Worm (Caenorhabditis elegans): ENCODE data around the gene clec-208.
"Not testable (repeated sequence)": the region's sequence is repeated elsewhere in the genome, so short reads cannot be mapped to it uniquely, and the experiment has no call there.

clec-208 gene

DNA sequence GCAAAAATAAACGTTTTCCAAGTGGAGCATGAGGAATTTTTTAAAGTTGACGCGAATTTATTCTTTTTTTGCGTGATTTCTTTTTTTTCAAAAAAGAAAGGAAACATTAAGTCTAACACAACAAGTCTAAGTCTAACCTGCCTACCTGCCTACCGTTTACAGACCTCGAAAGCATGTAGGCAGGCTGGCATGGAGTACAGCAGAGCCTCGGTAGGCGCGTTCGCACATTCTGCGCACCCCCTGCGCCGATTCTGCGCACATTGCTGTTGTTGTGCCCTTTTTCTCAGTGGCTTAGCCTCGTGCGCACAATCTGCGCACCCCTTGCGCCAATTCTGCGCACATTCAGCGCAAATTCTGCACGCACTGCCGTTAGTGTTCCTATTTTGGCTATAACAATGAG, 13.9 kb upstream of the clec-208 start:
- TF ChIP-seq ets-7 (tag; optimal IDR thresholded peaks at IDR 0.05) = no peak
- no peak for TF ChIP-seq tra-4 (tag; optimal IDR thresholded peaks at IDR 0.05)
- no peak for TF ChIP-seq aly-1 (tag; optimal IDR thresholded peaks at IDR 0.05)
- TF ChIP-seq tbx-37 (GFP tag; conservative IDR thresholded peaks at IDR 0.05) = no peak
- TF ChIP-seq hnd-1 (tag; optimal IDR thresholded peaks at IDR 0.05) = no peak
- TF ChIP-seq hmg-4 (GFP tag; optimal IDR thresholded peaks at IDR 0.05) = no peak
- no peak for TF ChIP-seq tbx-11 (GFP tag; IDR thresholded peaks at IDR 0.05)
- no peak for TF ChIP-seq flt-1 (GFP tag; IDR thresholded peaks at IDR 0.05)
- no peak for TF ChIP-seq ceh-13 (GFP tag; optimal IDR thresholded peaks at IDR 0.05)
- no peak for TF ChIP-seq hmbx-1 (tag; optimal IDR thresholded peaks at IDR 0.05)
- no peak for TF ChIP-seq pes-1 (GFP tag; IDR thresholded peaks at IDR 0.05)
- no peak for TF ChIP-seq ceh-36 (tag; optimal IDR thresholded peaks at IDR 0.05)
- TF ChIP-seq ama-1 (optimal IDR thresholded peaks at IDR 0.05) = no peak
- no peak for TF ChIP-seq F13C5.2 (tag; optimal IDR thresholded peaks at IDR 0.05)
- no peak for TF ChIP-seq B0310.2 (tag; optimal IDR thresholded peaks at IDR 0.05)
- TF ChIP-seq sea-1 (GFP tag; conservative IDR thresholded peaks at IDR 0.05) = no peak
- no peak for TF ChIP-seq scrt-1 (GFP tag; IDR thresholded peaks at IDR 0.05)

DNA sequence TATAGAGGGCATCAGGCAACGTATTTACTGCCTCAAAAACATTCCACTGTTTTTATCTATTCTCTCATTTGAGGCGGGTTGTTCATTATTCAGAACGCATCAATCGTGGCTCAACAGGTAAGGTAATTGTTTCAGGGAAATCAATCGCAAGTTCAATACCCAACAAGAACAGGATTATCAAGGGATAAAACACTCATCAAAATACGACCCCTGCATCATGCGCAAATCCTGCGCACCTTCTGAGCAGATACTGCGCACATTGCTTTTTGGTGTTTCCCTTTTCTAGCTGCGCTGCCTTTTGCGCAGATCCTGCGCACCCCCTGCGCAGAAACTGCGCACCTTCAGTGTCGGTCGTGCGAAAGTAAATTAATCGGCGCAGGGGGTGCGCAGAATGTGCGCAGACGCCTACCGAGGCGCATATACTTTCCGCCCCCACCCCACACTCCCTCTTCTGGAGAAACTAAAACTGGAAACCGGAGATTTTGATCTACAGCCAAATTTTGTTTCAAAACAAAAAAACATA, 11.9 kb upstream of the clec-208 start, which contains the start of gene F36F12.3:
Gene F36F12.3, plus strand, starts transcription at position 51 of the 523 bp plus-strand sequence.
- 0 out of 2 replicates have a peak, but pooled peaks have one; percentile 11 for TF ChIP-seq scrt-1 (GFP tag; IDR thresholded peaks at IDR 0.05)

DNA sequence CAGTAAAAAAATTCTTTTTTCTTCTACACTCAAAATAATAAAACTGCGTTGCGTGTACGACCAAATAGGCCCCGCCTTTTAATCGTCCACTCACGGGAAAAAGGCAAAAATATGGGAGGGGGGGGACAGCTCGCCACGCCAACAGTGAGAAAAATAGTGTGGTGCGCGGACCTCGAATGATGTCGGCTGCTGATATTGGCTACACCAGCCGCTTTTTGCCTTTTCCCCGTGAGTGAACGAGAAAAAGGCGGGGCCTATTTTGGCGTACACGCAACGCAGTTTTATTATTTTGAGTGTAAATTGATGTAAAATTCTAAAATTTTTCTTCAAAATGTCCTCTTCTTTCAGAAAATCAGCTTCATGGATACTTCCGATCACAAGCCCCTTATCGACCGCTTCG, 7.4 kb upstream of the clec-208 start, which contains the start of gene ztf-28:
Gene ztf-28, plus strand, starts transcription at position 349 of the 400 bp plus-strand sequence.
- not testable (repeated sequence) for TF ChIP-seq tra-4, F13C5.2, hmbx-1 (tag; optimal IDR thresholded peaks at IDR 0.05)

DNA sequence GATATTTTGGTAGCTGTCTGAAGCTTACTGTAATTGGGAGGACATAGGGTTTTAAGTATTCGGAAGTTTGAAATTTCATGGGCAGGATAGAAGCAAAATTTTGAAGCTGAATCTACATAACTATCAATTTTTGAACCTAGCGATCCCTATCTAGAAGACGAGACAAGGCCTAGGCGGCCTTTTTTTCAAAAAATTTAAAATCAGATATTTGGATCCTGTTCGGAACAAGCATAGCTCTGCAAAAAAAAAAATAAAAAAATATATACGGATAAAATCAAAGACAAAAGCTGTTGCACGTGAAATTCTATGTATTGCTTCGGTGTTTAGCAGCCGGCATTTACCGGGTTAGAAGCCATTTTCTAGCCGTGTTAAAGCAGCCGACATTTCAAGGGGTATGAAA, 2.5 kb upstream of the clec-208 start, which contains the start of gene F36F12.2:
Gene F36F12.2, minus strand, starts transcription at position 101 of the 400 bp plus-strand sequence.
- TF ChIP-seq ceh-36 (tag; optimal IDR thresholded peaks at IDR 0.05) (no peak), B0310.2 (tag; optimal IDR thresholded peaks at IDR 0.05) (no peak), hmg-4 (GFP tag; optimal IDR thresholded peaks at IDR 0.05) (no peak), hnd-1 (tag; optimal IDR thresholded peaks at IDR 0.05) (no peak), aly-1 (tag; optimal IDR thresholded peaks at IDR 0.05) (no peak), ets-7 (tag; optimal IDR thresholded peaks at IDR 0.05) (no peak), ceh-13 (GFP tag; optimal IDR thresholded peaks at IDR 0.05) (no peak), tbx-37 (GFP tag; conservative IDR thresholded peaks at IDR 0.05) (no peak), F13C5.2 (tag; optimal IDR thresholded peaks at IDR 0.05) (no peak), scrt-1 (GFP tag; IDR thresholded peaks at IDR 0.05) (no peak), hmbx-1 (tag; optimal IDR thresholded peaks at IDR 0.05) (no peak), flt-1 (GFP tag; IDR thresholded peaks at IDR 0.05) (no peak), sea-1 (GFP tag; conservative IDR thresholded peaks at IDR 0.05) (no peak), pes-1 (GFP tag; IDR thresholded peaks at IDR 0.05) (no peak)

DNA sequence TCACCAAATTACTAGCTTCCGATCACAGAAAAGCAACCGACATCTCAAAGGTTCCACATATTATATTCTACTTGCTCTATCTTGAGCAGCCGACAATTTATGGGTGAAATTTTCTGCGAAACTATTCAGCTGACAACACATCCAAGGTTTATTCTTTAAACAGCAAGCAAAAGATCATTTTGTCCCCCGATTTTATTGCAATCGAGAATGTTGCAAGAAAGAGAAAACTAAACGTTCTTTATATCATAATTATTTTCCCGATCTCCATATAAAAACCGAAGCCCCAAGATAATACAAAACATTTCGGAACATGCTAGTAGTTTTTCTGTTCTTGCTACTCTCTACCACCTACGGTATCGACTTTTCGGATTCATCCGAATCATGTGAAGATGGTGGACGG, 2.0 kb upstream of the clec-208 start, which contains the start of gene clec-207:
Gene clec-207, plus strand, starts transcription at position 301 of the 400 bp plus-strand sequence.
- TF ChIP-seq hnd-1 (tag; optimal IDR thresholded peaks at IDR 0.05) = no peak
- no peak for TF ChIP-seq sea-1 (GFP tag; conservative IDR thresholded peaks at IDR 0.05)
- no peak for TF ChIP-seq tbx-11 (GFP tag; IDR thresholded peaks at IDR 0.05)
- TF ChIP-seq ceh-13 (GFP tag; optimal IDR thresholded peaks at IDR 0.05) = no peak
- no peak for TF ChIP-seq B0310.2 (tag; optimal IDR thresholded peaks at IDR 0.05)
- TF ChIP-seq flt-1 (GFP tag; IDR thresholded peaks at IDR 0.05) = no peak
- TF ChIP-seq tra-4 (tag; optimal IDR thresholded peaks at IDR 0.05) = no peak

DNA sequence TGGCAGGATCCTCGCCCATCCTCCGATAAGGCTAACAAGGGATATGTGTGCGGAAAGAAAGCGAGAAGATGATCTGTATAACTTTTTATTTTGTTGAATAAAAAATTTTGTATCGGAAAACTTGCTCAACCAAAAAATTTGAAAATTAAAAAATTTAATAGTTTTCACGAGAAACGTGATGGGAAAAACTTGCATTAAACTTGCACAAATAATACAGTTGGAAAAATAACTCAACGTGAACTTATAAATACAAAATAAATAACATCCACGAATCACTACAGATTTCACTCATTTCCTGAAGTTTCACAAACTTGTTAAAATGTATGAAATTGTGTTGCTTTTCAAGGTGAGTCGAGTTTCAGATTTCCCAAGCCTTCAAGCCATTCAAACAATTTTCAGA, 1.3 kb downstream of the clec-208 start, which contains the start of gene F36F12.7:
Gene F36F12.7, plus strand, starts transcription at position 301 of the 400 bp plus-strand sequence.
- TF ChIP-seq pes-1 (GFP tag; IDR thresholded peaks at IDR 0.05) = no peak
- TF ChIP-seq hnd-1 (tag; optimal IDR thresholded peaks at IDR 0.05) = no peak
- no peak for TF ChIP-seq tbx-11 (GFP tag; IDR thresholded peaks at IDR 0.05)
- no peak for TF ChIP-seq ceh-13 (GFP tag; optimal IDR thresholded peaks at IDR 0.05)
- TF ChIP-seq sea-1 (GFP tag; conservative IDR thresholded peaks at IDR 0.05) = no peak
- TF ChIP-seq tbx-37 (GFP tag; conservative IDR thresholded peaks at IDR 0.05) = no peak
- TF ChIP-seq ceh-36 (tag; optimal IDR thresholded peaks at IDR 0.05) = no peak
- no peak for TF ChIP-seq scrt-1 (GFP tag; IDR thresholded peaks at IDR 0.05)
- no peak for TF ChIP-seq tra-4 (tag; optimal IDR thresholded peaks at IDR 0.05)
- no peak for TF ChIP-seq aly-1 (tag; optimal IDR thresholded peaks at IDR 0.05)
- no peak for TF ChIP-seq hmbx-1 (tag; optimal IDR thresholded peaks at IDR 0.05)
- no peak for TF ChIP-seq hmg-4 (GFP tag; optimal IDR thresholded peaks at IDR 0.05)
- TF ChIP-seq F13C5.2 (tag; optimal IDR thresholded peaks at IDR 0.05) = no peak
- no peak for TF ChIP-seq ets-7 (tag; optimal IDR thresholded peaks at IDR 0.05)
- no peak for TF ChIP-seq B0310.2 (tag; optimal IDR thresholded peaks at IDR 0.05)
- TF ChIP-seq flt-1 (GFP tag; IDR thresholded peaks at IDR 0.05) = no peak
- TF ChIP-seq ama-1 (optimal IDR thresholded peaks at IDR 0.05) = no peak

DNA sequence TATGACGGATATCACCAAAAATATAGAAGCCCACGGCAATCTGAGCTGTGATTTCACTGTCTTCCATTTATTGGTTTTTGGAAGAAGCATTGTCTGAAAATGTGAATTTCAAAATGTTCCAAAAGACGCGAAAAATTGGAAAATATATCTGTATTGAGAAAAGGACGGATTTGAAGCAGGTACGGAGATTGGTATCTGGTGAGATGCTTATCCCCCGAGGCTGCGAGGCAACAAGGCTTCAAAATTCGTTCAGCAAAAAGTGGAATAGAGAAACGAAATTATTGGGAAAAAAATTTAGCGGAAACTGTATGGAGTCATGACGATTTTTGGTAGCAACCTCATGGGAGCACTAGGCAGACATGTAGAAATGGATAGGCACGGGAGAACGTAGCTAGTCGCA, 5.4 kb downstream of the clec-208 start, which contains the start of gene F36F12.1:
Gene F36F12.1, minus strand, starts transcription at position 101 of the 400 bp plus-strand sequence.
- no peak for TF ChIP-seq hnd-1 (tag; optimal IDR thresholded peaks at IDR 0.05)

DNA sequence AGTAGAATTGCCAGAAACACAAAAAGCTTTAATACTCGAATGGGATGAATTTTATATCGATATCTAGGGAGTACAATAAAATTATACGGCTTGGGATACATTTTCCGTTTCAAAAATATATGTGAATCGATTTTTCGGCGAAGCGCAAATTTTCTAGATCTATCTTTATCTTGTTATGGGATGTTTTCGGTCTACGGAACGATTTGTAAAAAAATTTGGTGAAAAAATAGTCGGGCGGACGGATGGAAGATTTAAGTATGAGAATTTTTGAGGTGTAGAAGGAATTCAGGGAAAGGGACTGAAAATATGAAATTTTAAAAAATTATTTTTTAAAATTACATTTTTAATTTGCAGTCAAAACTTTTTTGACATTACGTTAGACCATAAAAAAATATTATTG, 8.2 kb downstream of the clec-208 start, which contains the start of gene F22F7.4:
Gene F22F7.4, minus strand, starts transcription at position 101 of the 400 bp plus-strand sequence.
- TF ChIP-seq tra-4 (tag; optimal IDR thresholded peaks at IDR 0.05) = no peak
- TF ChIP-seq ets-7 (tag; optimal IDR thresholded peaks at IDR 0.05) = no peak
- no peak for TF ChIP-seq scrt-1 (GFP tag; IDR thresholded peaks at IDR 0.05)
- TF ChIP-seq flt-1 (GFP tag; IDR thresholded peaks at IDR 0.05) = no peak
- no peak for TF ChIP-seq hmbx-1 (tag; optimal IDR thresholded peaks at IDR 0.05)
- no peak for TF ChIP-seq aly-1 (tag; optimal IDR thresholded peaks at IDR 0.05)
- TF ChIP-seq sea-1 (GFP tag; conservative IDR thresholded peaks at IDR 0.05) = no peak
- no peak for TF ChIP-seq tbx-11 (GFP tag; IDR thresholded peaks at IDR 0.05)
- TF ChIP-seq ceh-13 (GFP tag; optimal IDR thresholded peaks at IDR 0.05) = no peak
- no peak for TF ChIP-seq B0310.2 (tag; optimal IDR thresholded peaks at IDR 0.05)
- no peak for TF ChIP-seq pes-1 (GFP tag; IDR thresholded peaks at IDR 0.05)
- TF ChIP-seq ceh-36 (tag; optimal IDR thresholded peaks at IDR 0.05) = no peak
- no peak for TF ChIP-seq tbx-37 (GFP tag; conservative IDR thresholded peaks at IDR 0.05)
- TF ChIP-seq hnd-1 (tag; optimal IDR thresholded peaks at IDR 0.05) = no peak
- no peak for TF ChIP-seq F13C5.2 (tag; optimal IDR thresholded peaks at IDR 0.05)
- TF ChIP-seq hmg-4 (GFP tag; optimal IDR thresholded peaks at IDR 0.05) = no peak

Data from whole organism, early embryonic.